Worm (Caenorhabditis elegans) whole organism, late embryonic: ENCODE results near the gene acn-1.

Experiments
- C08G9.2 ChIP-seq: sonication (generic microtip); optimal IDR thresholded peaks from 2 replicates; lab custom pipeline; 2016; ENCODE audit warnings: mild to moderate bottlenecking, missing genetic modification characterization, moderate library complexity, missing compliant biosample characterization
- C38D4.7 ChIP-seq: fragments of 200-800 bp; sonication (Bioruptor generic); optimal IDR thresholded peaks from 2 replicates; lab custom pipeline; 2018; ENCODE audit warnings: mild to moderate bottlenecking, missing genetic modification characterization, moderate library complexity, missing compliant biosample characterization
- F13H6.1 ChIP-seq: sonication (generic microtip); optimal IDR thresholded peaks from 2 replicates; lab custom pipeline; 2016; ENCODE audit warnings: missing genetic modification characterization, missing compliant biosample characterization
- K02D7.2 ChIP-seq: sonication (generic microtip); optimal IDR thresholded peaks from 2 replicates; lab custom pipeline; 2017; ENCODE audit warnings: mild to moderate bottlenecking, missing genetic modification characterization, missing compliant biosample characterization
- K09A11.1 ChIP-seq: sonication (generic microtip); optimal IDR thresholded peaks from 2 replicates; lab custom pipeline; 2017; ENCODE audit warnings: antibody characterized with exemption, mild to moderate bottlenecking, missing genetic modification characterization, missing compliant biosample characterization; ENCODE audit not compliant: insufficient read depth
- Y22D7AL.16 ChIP-seq: sonication (generic microtip); optimal IDR thresholded peaks from 2 replicates; lab custom pipeline; 2016; ENCODE audit warnings: missing genetic modification characterization, missing compliant biosample characterization
- ama-1 ChIP-seq: fragments of 150-350 bp; optimal IDR thresholded peaks from 2 replicates; lab custom pipeline; 2014
- ceh-18 ChIP-seq: sonication (generic microtip); optimal IDR thresholded peaks from 2 replicates; lab custom pipeline; 2016; ENCODE audit warnings: missing genetic modification characterization, missing compliant biosample characterization
- ceh-19 ChIP-seq: fragments of 200-800 bp; sonication (Bioruptor generic); optimal IDR thresholded peaks from 2 replicates; lab custom pipeline; 2018; ENCODE audit warnings: mild to moderate bottlenecking, missing genetic modification characterization, missing compliant biosample characterization
- ceh-2 ChIP-seq: sonication (generic microtip); optimal IDR thresholded peaks from 2 replicates; lab custom pipeline; 2016; ENCODE audit warnings: missing genotype, missing genetic modification characterization, missing compliant biosample characterization
- ceh-30 ChIP-seq: fragments of 150-350 bp; optimal IDR thresholded peaks from 2 replicates; lab custom pipeline; 2014; ENCODE audit warnings: missing biosample characterization, missing genetic modification characterization
- ceh-34 ChIP-seq: sonication (generic microtip); optimal IDR thresholded peaks from 2 replicates; lab custom pipeline; 2016; ENCODE audit warnings: mild to moderate bottlenecking, missing genetic modification characterization, missing compliant biosample characterization
- ceh-48 ChIP-seq: sonication (generic microtip); optimal IDR thresholded peaks from 2 replicates; lab custom pipeline; 2016; ENCODE audit warnings: missing genetic modification characterization, inconsistent platforms, missing compliant biosample characterization
- ceh-6 ChIP-seq: fragments of 200-800 bp; sonication (Bioruptor generic); optimal IDR thresholded peaks from 2 replicates; lab custom pipeline; 2018; ENCODE audit warnings: mild to moderate bottlenecking, missing genetic modification characterization, missing compliant biosample characterization
- che-1 ChIP-seq: sonication (generic microtip); optimal IDR thresholded peaks from 2 replicates; lab custom pipeline; 2016; ENCODE audit warnings: mild to moderate bottlenecking, missing genetic modification characterization, missing compliant biosample characterization
- dve-1 ChIP-seq: sonication (generic microtip); optimal IDR thresholded peaks from 2 replicates; lab custom pipeline; 2017; ENCODE audit warnings: antibody characterized with exemption, mild to moderate bottlenecking, missing genetic modification characterization, missing compliant biosample characterization
- elt-2 ChIP-seq: sonication (generic microtip); optimal IDR thresholded peaks from 2 replicates; lab custom pipeline; 2016; ENCODE audit warnings: missing genetic modification reagents, missing genetic modification characterization, missing compliant biosample characterization
- elt-4 ChIP-seq: sonication (generic microtip); optimal IDR thresholded peaks from 2 replicates; lab custom pipeline; 2016; ENCODE audit warnings: missing genetic modification characterization, missing compliant biosample characterization
- ets-4 ChIP-seq: sonication (generic microtip); optimal IDR thresholded peaks from 2 replicates; lab custom pipeline; 2016; ENCODE audit warnings: missing genetic modification characterization, missing compliant biosample characterization
- eyg-1 ChIP-seq: sonication (generic microtip); optimal IDR thresholded peaks from 2 replicates; lab custom pipeline; 2016; ENCODE audit warnings: missing genotype, missing genetic modification characterization, missing compliant biosample characterization
- fax-1 ChIP-seq: sonication (generic microtip); optimal IDR thresholded peaks from 2 replicates; lab custom pipeline; 2016; ENCODE audit warnings: missing genotype, missing genetic modification characterization, missing compliant biosample characterization
- fkh-6 ChIP-seq: sonication (generic microtip); optimal IDR thresholded peaks from 2 replicates; lab custom pipeline; 2016; ENCODE audit warnings: missing genetic modification characterization, missing compliant biosample characterization
- gmeb-2 ChIP-seq: sonication (generic microtip); optimal IDR thresholded peaks from 2 replicates; lab custom pipeline; 2016; ENCODE audit warnings: missing genetic modification characterization, inconsistent platforms, missing compliant biosample characterization
- hlh-13 ChIP-seq: fragments of 200-800 bp; sonication (Bioruptor generic); optimal IDR thresholded peaks from 2 replicates; lab custom pipeline; 2018; ENCODE audit warnings: mild to moderate bottlenecking, missing genetic modification characterization, missing compliant biosample characterization
- hlh-30 ChIP-seq: sonication (generic microtip); optimal IDR thresholded peaks from 2 replicates; lab custom pipeline; 2017; ENCODE audit warnings: antibody characterized with exemption, missing genetic modification characterization, missing compliant biosample characterization; ENCODE audit not compliant: insufficient read depth
- hlh-6 ChIP-seq: sonication (generic microtip); optimal IDR thresholded peaks from 2 replicates; lab custom pipeline; 2016; ENCODE audit warnings: missing genotype, missing genetic modification characterization, missing compliant biosample characterization
- hlh-8 ChIP-seq: sonication (generic microtip); optimal IDR thresholded peaks from 2 replicates; lab custom pipeline; 2016; ENCODE audit warnings: missing genotype, missing genetic modification characterization, missing compliant biosample characterization
- lim-6 ChIP-seq: sonication (generic microtip); optimal IDR thresholded peaks from 2 replicates; lab custom pipeline; 2016; ENCODE audit warnings: missing genetic modification characterization, missing compliant biosample characterization
- lin-11 ChIP-seq: fragments of 200-800 bp; sonication (Bioruptor generic); optimal IDR thresholded peaks from 2 replicates; lab custom pipeline; 2018; ENCODE audit warnings: mild to moderate bottlenecking, missing genetic modification characterization, missing compliant biosample characterization
- madf-2 ChIP-seq: sonication (generic microtip); optimal IDR thresholded peaks from 2 replicates; lab custom pipeline; 2017; ENCODE audit warnings: missing genetic modification characterization, missing compliant biosample characterization
- mec-3 ChIP-seq: sonication (generic microtip); optimal IDR thresholded peaks from 2 replicates; lab custom pipeline; 2016; ENCODE audit warnings: borderline replicate concordance, missing genetic modification characterization, missing compliant biosample characterization
- nfya-1 ChIP-seq: sonication (generic microtip); optimal IDR thresholded peaks from 2 replicates; lab custom pipeline; 2017; ENCODE audit warnings: missing genetic modification characterization, mild to moderate bottlenecking, missing compliant biosample characterization, antibody characterized with exemption, moderate library complexity
- nhr-232 ChIP-seq: sonication (generic microtip); optimal IDR thresholded peaks from 2 replicates; lab custom pipeline; 2016; ENCODE audit warnings: missing genetic modification characterization, missing compliant biosample characterization
- npax-4 ChIP-seq: sonication (generic microtip); optimal IDR thresholded peaks from 2 replicates; lab custom pipeline; 2016; ENCODE audit warnings: missing genetic modification characterization, missing compliant biosample characterization
- pag-3 ChIP-seq: sonication (generic microtip); optimal IDR thresholded peaks from 2 replicates; lab custom pipeline; 2016; ENCODE audit warnings: missing compliant biosample characterization, missing genetic modification characterization, borderline replicate concordance
- pat-9 ChIP-seq: fragments of 200-800 bp; sonication (Bioruptor generic); optimal IDR thresholded peaks from 2 replicates; lab custom pipeline; 2018; ENCODE audit warnings: mild to moderate bottlenecking, missing genetic modification characterization, moderate library complexity, missing compliant biosample characterization
- pqm-1 ChIP-seq: sonication (generic microtip); optimal IDR thresholded peaks from 2 replicates; lab custom pipeline; 2016; ENCODE audit warnings: missing genetic modification characterization, missing compliant biosample characterization
- ref-2 ChIP-seq: sonication (generic microtip); optimal IDR thresholded peaks from 2 replicates; lab custom pipeline; 2016; ENCODE audit warnings: missing genetic modification characterization, missing compliant biosample characterization
- rnt-1 ChIP-seq: sonication (generic microtip); optimal IDR thresholded peaks from 2 replicates; lab custom pipeline; 2016; ENCODE audit warnings: missing genetic modification characterization, missing compliant biosample characterization
- sdc-2 ChIP-seq: sonication (generic microtip); optimal IDR thresholded peaks from 2 replicates; lab custom pipeline; 2016; ENCODE audit warnings: missing genotype, missing genetic modification characterization, missing compliant biosample characterization
- sox-4 ChIP-seq: sonication (generic microtip); optimal IDR thresholded peaks from 2 replicates; lab custom pipeline; 2017; ENCODE audit warnings: mild to moderate bottlenecking, missing genetic modification characterization, inconsistent platforms, missing compliant biosample characterization
- tbx-2 ChIP-seq: sonication (generic microtip); optimal IDR thresholded peaks from 2 replicates; lab custom pipeline; 2016; ENCODE audit warnings: missing genetic modification characterization, missing compliant biosample characterization
- ttx-3 ChIP-seq: sonication (generic microtip); optimal IDR thresholded peaks from 2 replicates; lab custom pipeline; 2016; ENCODE audit warnings: missing genetic modification reagents, missing genetic modification characterization, missing compliant biosample characterization
- unc-42 ChIP-seq: sonication (generic microtip); optimal IDR thresholded peaks from 2 replicates; lab custom pipeline; 2016; ENCODE audit warnings: missing genotype, missing genetic modification characterization, missing compliant biosample characterization
- ztf-16 ChIP-seq: sonication (generic microtip); optimal IDR thresholded peaks from 2 replicates; lab custom pipeline; 2017; ENCODE audit warnings: missing genetic modification characterization, missing compliant biosample characterization

acn-1 gene

ce11 chrX:5061763-5062162, 35.1 kb downstream of the acn-1 start:
- TF ChIP-seq K09A11.1, result no peak
- peak; percentile 30 for TF ChIP-seq rnt-1 (tag; lab: Kevin White, UChicago)

- no peak for TF ChIP-seq C08G9.2 (tag; lab: Kevin White, UChicago)
- TF ChIP-seq nfya-1, result no peak
- no peak for TF ChIP-seq ttx-3
- TF ChIP-seq hlh-6 (tag; lab: Kevin White, UChicago), result no peak
- TF ChIP-seq dve-1 (tag; lab: Kevin White, UChicago), result no peak
- TF ChIP-seq nhr-232 (tag; lab: Kevin White, UChicago), result no peak
- no peak for TF ChIP-seq ets-4 (tag; lab: Kevin White, UChicago)
- no peak for TF ChIP-seq unc-42 (tag; lab: Kevin White, UChicago)
- no peak for TF ChIP-seq che-1 (tag; lab: Kevin White, UChicago)
- TF ChIP-seq ceh-34 (tag; lab: Kevin White, UChicago), result no peak
- TF ChIP-seq, all 69 proteins: peak for 0
Measured at ce11 chrX:5060756-5061155, 36.1 kb downstream of the acn-1 start, which contains the start of gene C24H10.3. C24H10.3 (plus strand) TSS chrX:5061056.

DNA sequence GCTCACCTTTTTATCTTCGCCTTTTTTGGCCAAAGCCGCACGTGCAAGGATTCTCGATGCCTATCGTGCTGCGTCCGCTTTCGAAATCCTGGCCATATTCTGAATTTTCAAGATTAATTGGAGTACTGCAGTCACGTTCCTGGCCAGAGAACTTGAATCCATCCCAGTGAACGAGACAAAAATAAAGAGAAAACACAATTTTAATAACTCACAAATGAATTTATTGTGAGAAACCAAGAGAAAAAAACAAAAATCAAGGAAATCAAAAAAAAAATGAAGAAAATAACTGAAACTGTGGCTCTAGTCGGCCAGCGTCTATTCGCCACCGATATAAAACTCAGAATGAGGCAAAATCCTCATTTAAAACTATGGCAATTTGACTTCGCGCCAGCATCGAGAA, 37.7 kb downstream of the acn-1 start, which contains the start of gene C24H10.4:
Gene C24H10.4, minus strand, starts transcription at position 101 of the 400 bp plus-strand sequence.
- TF ChIP-seq dve-1 (tag; lab: Kevin White, UChicago) (no peak), ceh-2 (tag; lab: Kevin White, UChicago) (no peak), hlh-8 (no peak), ama-1 (lab: Kevin White, UChicago) (no peak), ceh-30 (tag; lab: Kevin White, UChicago) (no peak), hlh-30 (tag; lab: Kevin White, UChicago) (no peak), Y22D7AL.16 (tag; lab: Kevin White, UChicago) (no peak), hlh-6 (tag; lab: Kevin White, UChicago) (no peak), nfya-1 (no peak), ceh-18 (tag; lab: Kevin White, UChicago) (no peak), pqm-1 (tag; lab: Kevin White, UChicago) (no peak), fkh-6 (tag; lab: Kevin White, UChicago) (no peak), ceh-48 (tag; lab: Kevin White, UChicago) (no peak)

DNA sequence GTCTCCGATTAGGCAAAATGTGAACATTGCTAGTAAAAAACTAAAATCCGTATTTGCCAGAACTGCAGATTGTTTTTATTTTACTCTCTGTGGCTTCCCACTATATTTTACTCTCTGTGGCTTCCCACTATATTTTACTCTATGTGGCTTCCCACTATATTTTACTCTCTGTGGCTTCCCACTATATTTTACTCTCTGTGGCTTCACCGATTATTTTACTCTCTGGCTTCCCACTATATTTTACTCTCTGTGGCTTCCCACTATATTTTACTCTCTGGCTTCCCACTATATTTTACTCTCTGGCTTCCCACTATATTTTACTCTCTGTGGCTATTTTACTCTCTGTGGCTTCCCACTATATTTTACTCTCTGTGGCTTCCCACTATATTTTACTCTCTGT, 40.7 kb downstream of the acn-1 start:
- TF ChIP-seq gmeb-2 (tag; lab: Kevin White, UChicago) (peak; percentile 66), fkh-6 (tag; lab: Kevin White, UChicago) (peak; percentile 84), ceh-19 (peak; percentile 73), sox-4 (tag; lab: Kevin White, UChicago) (peak; percentile 76), K02D7.2 (tag; lab: Kevin White, UChicago) (peak; percentile 74), madf-2 (tag; lab: Kevin White, UChicago) (peak; percentile 95), ref-2 (tag; lab: Kevin White, UChicago) (peak; percentile 56), F13H6.1 (tag; lab: Kevin White, UChicago) (peak; percentile 66), unc-42 (tag; lab: Kevin White, UChicago) (peak; percentile 18), tbx-2 (tag; lab: Kevin White, UChicago) (peak; percentile 93), npax-4 (tag; lab: Kevin White, UChicago) (peak; percentile 31), elt-4 (peak; percentile 80), ceh-34 (tag; lab: Kevin White, UChicago) (peak; percentile 25), ztf-16 (tag; lab: Kevin White, UChicago) (peak; percentile 1), ttx-3 (peak; percentile 15), pag-3 (tag; lab: Kevin White, UChicago) (peak; percentile 83), ceh-6 (GFP tag; lab: Kevin White, UChicago) (peak; percentile 59), fax-1 (tag; lab: Kevin White, UChicago) (peak; percentile 56), C38D4.7 (GFP tag; lab: Kevin White, UChicago) (peak; percentile 34), hlh-13 (GFP tag; lab: Kevin White, UChicago) (peak; percentile 89), eyg-1 (tag; lab: Kevin White, UChicago) (peak; percentile 37), che-1 (tag; lab: Kevin White, UChicago) (peak; percentile 79), pqm-1 (tag; lab: Kevin White, UChicago) (peak; percentile 87), lin-11 (tag; lab: Kevin White, UChicago) (peak; percentile 79), pat-9 (tag; lab: Kevin White, UChicago) (peak; percentile 77), lim-6 (tag; lab: Kevin White, UChicago) (peak; percentile 68), elt-2 (tag; lab: Kevin White, UChicago) (peak; percentile 29), ets-4 (tag; lab: Kevin White, UChicago) (peak; percentile 34), sdc-2 (tag; lab: Kevin White, UChicago) (peak; percentile 38), mec-3 (tag; lab: Kevin White, UChicago) (peak; percentile 28), hlh-8 (peak; percentile 79), C08G9.2 (tag; lab: Kevin White, UChicago) (peak; percentile 39), Y22D7AL.16 (tag; lab: Kevin White, UChicago) (peak; percentile 92), hlh-6 (tag; lab: Kevin White, UChicago) (peak; percentile 84)
